Fruit fly (Drosophila melanogaster) whole organism, prepupa: ENCODE data around the gene FASN2.

Source experiments
- Blimp-1 ChIP-seq: fragments of 200-800 bp; sonication (Bioruptor generic); optimal IDR thresholded peaks from 3 replicates; lab custom pipeline; 2017; ENCODE audit warnings: missing biosample characterization, missing genetic modification characterization, mild to moderate bottlenecking, moderate library complexity, missing genetic modification reagents
- CG10631 ChIP-seq: fragments of 200-800 bp; sonication (Bioruptor generic); optimal IDR thresholded peaks from 2 replicates; lab custom pipeline; 2016; ENCODE audit warnings: missing biosample characterization, missing genetic modification characterization
- CG10669 ChIP-seq: fragments of 200-800 bp; sonication (Bioruptor generic); optimal IDR thresholded peaks from 3 replicates; lab custom pipeline; 2018; ENCODE audit warnings: missing biosample characterization, mild to moderate bottlenecking, missing genetic modification characterization, moderate library complexity
- CG11294 ChIP-seq: fragments of 200-800 bp; sonication (Bioruptor generic); IDR thresholded peaks from 2 replicates; pipeline ENCODE4 v1.3.6; 2022; ENCODE audit warnings: missing biosample characterization, missing genetic modification characterization
- CG11902 ChIP-seq: fragments of 200-800 bp; sonication (Bioruptor generic); optimal IDR thresholded peaks from 3 replicates; lab custom pipeline; 2016; ENCODE audit warnings: missing biosample characterization, missing genetic modification characterization
- CG1621 ChIP-seq: fragments of 200-800 bp; sonication (Bioruptor generic); optimal IDR thresholded peaks from 3 replicates; lab custom pipeline; 2018; ENCODE audit warnings: missing biosample characterization, mild to moderate bottlenecking, missing genetic modification characterization
- CG16779 ChIP-seq: fragments of 200-800 bp; sonication (Bioruptor generic); optimal IDR thresholded peaks from 3 replicates; lab custom pipeline; 2017; ENCODE audit warnings: missing biosample characterization, mild to moderate bottlenecking, missing genetic modification characterization
- CG3032 ChIP-seq: fragments of 200-800 bp; optimal IDR thresholded peaks from 2 replicates; lab custom pipeline; 2019; ENCODE audit warnings: missing biosample characterization, mild to moderate bottlenecking, missing genetic modification characterization, moderate library complexity
- CG32006 ChIP-seq: fragments of 200-800 bp; sonication (Bioruptor generic); optimal IDR thresholded peaks from 3 replicates; lab custom pipeline; 2017; ENCODE audit warnings: missing biosample characterization, mild to moderate bottlenecking, missing genetic modification characterization
- CG4318 ChIP-seq: fragments of 200-800 bp; sonication (Bioruptor generic); optimal IDR thresholded peaks from 3 replicates; lab custom pipeline; 2017; ENCODE audit warnings: missing biosample characterization, mild to moderate bottlenecking, missing genetic modification characterization
- CG6163 ChIP-seq: fragments of 200-800 bp; sonication (Bioruptor generic); IDR thresholded peaks from 3 replicates; pipeline ENCODE4 v1.3.6; 2022; ENCODE audit warnings: missing biosample characterization, missing genetic modification characterization
- CG6276 ChIP-seq: fragments of 200-800 bp; sonication (Bioruptor generic); optimal IDR thresholded peaks from 2 replicates; lab custom pipeline; 2017; ENCODE audit warnings: missing biosample characterization, mild to moderate bottlenecking, missing genetic modification characterization
- CG6792 ChIP-seq: fragments of 200-800 bp; sonication (Bioruptor generic); optimal IDR thresholded peaks from 3 replicates; lab custom pipeline; 2016; ENCODE audit warnings: missing biosample characterization, missing genetic modification characterization
- CG6854 ChIP-seq: fragments of 200-800 bp; sonication (Bioruptor generic); optimal IDR thresholded peaks from 2 replicates; lab custom pipeline; 2017; ENCODE audit warnings: missing biosample characterization, mild to moderate bottlenecking, missing genetic modification characterization
- CG7368 ChIP-seq: fragments of 200-800 bp; sonication (Bioruptor generic); optimal IDR thresholded peaks from 3 replicates; lab custom pipeline; 2016; ENCODE audit warnings: missing biosample characterization, missing genetic modification characterization
- CG8119 ChIP-seq: fragments of 200-800 bp; sonication (Bioruptor generic); IDR thresholded peaks from 3 replicates; pipeline ENCODE4 v1.3.6; 2022; ENCODE audit warnings: missing biosample characterization, missing genetic modification characterization
- CG8319 ChIP-seq: fragments of 200-800 bp; sonication (Bioruptor generic); optimal IDR thresholded peaks from 3 replicates; lab custom pipeline; 2016; ENCODE audit warnings: missing biosample characterization, missing genetic modification characterization
- CG8632 ChIP-seq: fragments of 200-800 bp; sonication (Bioruptor generic); optimal IDR thresholded peaks from 3 replicates; lab custom pipeline; 2016; ENCODE audit warnings: missing biosample characterization, missing genetic modification characterization
- Eip78C ChIP-seq: fragments of 200-800 bp; sonication (Bioruptor generic); peaks from one replicate; lab custom pipeline; 2016; ENCODE audit warnings: missing biosample characterization, missing genetic modification characterization
- Eip93F ChIP-seq: fragments of 200-800 bp; sonication (Bioruptor generic); optimal IDR thresholded peaks from 2 replicates; lab custom pipeline; 2016; ENCODE audit warnings: missing biosample characterization, mild to moderate bottlenecking, missing genetic modification characterization
- Ets96B ChIP-seq: fragments of 200-800 bp; optimal IDR thresholded peaks from 2 replicates; lab custom pipeline; 2019; ENCODE audit warnings: missing biosample characterization, mild to moderate bottlenecking, missing genetic modification characterization, moderate library complexity
- Gug ChIP-seq: fragments of 200-800 bp; sonication (Bioruptor generic); IDR thresholded peaks from 2 replicates; pipeline ENCODE4 v1.3.6; 2022; ENCODE audit warnings: missing biosample characterization, missing genetic modification characterization
- Hr39 ChIP-seq: fragments of 200-800 bp; sonication (Bioruptor generic); optimal IDR thresholded peaks from 2 replicates; lab custom pipeline; 2016; ENCODE audit warnings: missing biosample characterization, missing genetic modification characterization
- Hr4 ChIP-seq: fragments of 200-800 bp; sonication (Bioruptor generic); optimal IDR thresholded peaks from 3 replicates; lab custom pipeline; 2016; ENCODE audit warnings: missing biosample characterization, missing genetic modification characterization
- Met ChIP-seq: fragments of 200-800 bp; sonication (Bioruptor generic); optimal IDR thresholded peaks from 3 replicates; lab custom pipeline; 2016; ENCODE audit warnings: missing biosample characterization, missing genetic modification characterization
- OdsH ChIP-seq: fragments of 200-800 bp; sonication (Bioruptor generic); optimal IDR thresholded peaks from 3 replicates; lab custom pipeline; 2016; ENCODE audit warnings: missing biosample characterization, missing genetic modification characterization
- Smox ChIP-seq: fragments of 200-800 bp; sonication (Bioruptor generic); optimal IDR thresholded peaks from 3 replicates; lab custom pipeline; 2016; ENCODE audit warnings: missing biosample characterization, missing genetic modification characterization
- Sox102F ChIP-seq: fragments of 200-800 bp; sonication (Bioruptor generic); optimal IDR thresholded peaks from 2 replicates; lab custom pipeline; 2016; ENCODE audit warnings: missing biosample characterization, mild to moderate bottlenecking, missing genetic modification characterization
- Sox14 ChIP-seq: fragments of 200-800 bp; sonication (Bioruptor generic); optimal IDR thresholded peaks from 3 replicates; lab custom pipeline; 2016; ENCODE audit warnings: missing biosample characterization, missing genetic modification characterization
- Sox15 ChIP-seq: fragments of 200-800 bp; sonication (Bioruptor generic); optimal IDR thresholded peaks from 3 replicates; lab custom pipeline; 2016; ENCODE audit warnings: missing biosample characterization, missing genetic modification characterization
- achi ChIP-seq: fragments of 200-800 bp; sonication (Bioruptor generic); optimal IDR thresholded peaks from 3 replicates; lab custom pipeline; 2016; ENCODE audit warnings: missing biosample characterization, missing genetic modification characterization
- cyc ChIP-seq: fragments of 200-800 bp; sonication (Bioruptor generic); optimal IDR thresholded peaks from 3 replicates; lab custom pipeline; 2016; ENCODE audit warnings: missing biosample characterization, missing genetic modification characterization
- dsx ChIP-seq: fragments of 200-800 bp; optimal IDR thresholded peaks from 3 replicates; lab custom pipeline; 2019; ENCODE audit warnings: missing biosample characterization, mild to moderate bottlenecking, missing genetic modification characterization, moderate library complexity; ENCODE audit not compliant: poor library complexity, severe bottlenecking
- eg ChIP-seq: fragments of 200-800 bp; sonication (Bioruptor generic); IDR thresholded peaks from 3 replicates; pipeline ENCODE4 v1.3.6; 2022; ENCODE audit warnings: missing biosample characterization, missing genetic modification characterization
- fd85E ChIP-seq: fragments of 200-800 bp; sonication (Bioruptor generic); optimal IDR thresholded peaks from 3 replicates; lab custom pipeline; 2016; ENCODE audit warnings: missing biosample characterization, missing genetic modification characterization
- fkh ChIP-seq: fragments of 200-800 bp; sonication (Bioruptor generic); optimal IDR thresholded peaks from 3 replicates; lab custom pipeline; 2017; ENCODE audit warnings: missing biosample characterization, mild to moderate bottlenecking, missing genetic modification characterization, moderate library complexity
- pdm3 ChIP-seq: fragments of 200-800 bp; sonication (Bioruptor generic); optimal IDR thresholded peaks from 3 replicates; lab custom pipeline; 2016; ENCODE audit warnings: missing biosample characterization, missing genetic modification characterization
- salr ChIP-seq, 2 experiments: fragments of 200-800 bp; sonication (Bioruptor generic); optimal IDR thresholded peaks; 3 replicates each; lab custom pipeline; 2016 to 2018; ENCODE audit warnings: missing biosample characterization in 2 of 2, missing genetic modification characterization in 2 of 2, mild to moderate bottlenecking in 1 of 2
- ss ChIP-seq, 2 experiments: fragments of 200-800 bp; sonication (Bioruptor generic); optimal IDR thresholded peaks; 2 replicates in 1 of 2; 3 replicates in 1 of 2; lab custom pipeline; 2017 to 2018; ENCODE audit warnings: mild to moderate bottlenecking in 2 of 2, missing biosample characterization in 2 of 2, missing genetic modification characterization in 2 of 2, moderate library complexity in 1 of 2
- svp ChIP-seq: fragments of 200-800 bp; sonication (Bioruptor generic); peaks from one replicate; lab custom pipeline; 2016; ENCODE audit warnings: missing biosample characterization, missing genetic modification characterization
- topi ChIP-seq: fragments of 200-800 bp; sonication (Bioruptor generic); optimal IDR thresholded peaks from 3 replicates; lab custom pipeline; 2016; ENCODE audit warnings: missing biosample characterization, missing genetic modification characterization
- vri ChIP-seq: fragments of 200-800 bp; sonication (Bioruptor generic); optimal IDR thresholded peaks from 3 replicates; lab custom pipeline; 2016; ENCODE audit warnings: missing biosample characterization, mild to moderate bottlenecking, missing genetic modification characterization

FASN2 gene

dm6 chr2L:3059624-3059919, 15.8 kb downstream of the FASN2 start:
- no peak for TF ChIP-seq CG7368 (GFP tag; lab: Kevin White, UChicago)

dm6 chr2L:3078741-3079140, 35.0 kb downstream of the FASN2 start:
- TF ChIP-seq Hr39 (GFP tag; lab: Kevin White, UChicago) (no peak), eg (GFP tag; lab: Robert Waterston, UW) (no peak), CG8319 (GFP tag; lab: Kevin White, UChicago) (no peak), Smox (GFP tag; lab: Kevin White, UChicago) (no peak), pdm3 (no peak), CG8632 (GFP tag; lab: Kevin White, UChicago) (no peak)

dm6 chr2L:3082895-3083294, 39.1 kb downstream of the FASN2 start:
- TF ChIP-seq Hr4 (no peak), Met (GFP tag; lab: Kevin White, UChicago) (no peak), CG4318 (no peak), salr (GFP tag; optimal IDR thresholded peaks at IDR 0.05; lab: Kevin White, UChicago) (no peak), CG16779 (no peak), cyc (GFP tag; lab: Kevin White, UChicago) (no peak), Eip93F (no peak), Blimp-1 (GFP tag; lab: Kevin White, UChicago) (no peak), CG6792 (GFP tag; lab: Kevin White, UChicago) (no peak), fkh (GFP tag; lab: Kevin White, UChicago) (no peak), CG10669 (GFP tag; lab: Kevin White, UChicago) (no peak)
- TF ChIP-seq, all 60 proteins: peak for 0

dm6 chr2L:3083510-3083909, 39.8 kb downstream of the FASN2 start:
- TF ChIP-seq Hr4 (peak; percentile 41), CG32006 (GFP tag; lab: Kevin White, UChicago) (peak; percentile 34), topi (GFP tag; lab: Kevin White, UChicago) (no peak), Gug (GFP tag; lab: Robert Waterston, UW) (no peak), eg (GFP tag; lab: Robert Waterston, UW) (peak; percentile 29; the same call in 1 of the 3 replicates), CG8119 (GFP tag; lab: Robert Waterston, UW) (peak; percentile 24; the same call in 1 of the 3 replicates), CG6163 (GFP tag; lab: Robert Waterston, UW) (peak; percentile 44; the same call in 1 of the 3 replicates), ss (GFP tag; optimal IDR thresholded peaks at IDR 0.05; lab: Kevin White, UChicago) (no peak), CG10631 (GFP tag; lab: Kevin White, UChicago) (no peak), Blimp-1 (GFP tag; lab: Kevin White, UChicago) (no peak)

dm6 chr2L:3086290-3086876, 42.6 kb downstream of the FASN2 start:
- TF ChIP-seq CG7368 (GFP tag; lab: Kevin White, UChicago) (no peak), Eip78C (GFP tag; lab: Kevin White, UChicago) (peak; percentile 89), fd85E (no peak), CG11902 (GFP tag; lab: Kevin White, UChicago) (no peak), CG8632 (GFP tag; lab: Kevin White, UChicago) (no peak), dsx (GFP tag; lab: Kevin White, UChicago) (no peak), CG6854 (GFP tag; lab: Kevin White, UChicago) (no peak), eg (GFP tag; lab: Robert Waterston, UW) (peak; percentile 87), pdm3 (peak; percentile 58), CG11294 (peak; percentile 72), cyc (GFP tag; lab: Kevin White, UChicago) (peak; percentile 10), CG6276 (GFP tag; lab: Kevin White, UChicago) (peak; percentile 56), vri (GFP tag; lab: Kevin White, UChicago) (no peak), achi (GFP tag; lab: Kevin White, UChicago) (peak; percentile 59), ss (GFP tag; optimal IDR thresholded peaks at IDR 0.05; lab: Kevin White, UChicago) (no peak), Ets96B (no peak), OdsH (GFP tag; lab: Kevin White, UChicago) (peak; percentile 64), Smox (GFP tag; lab: Kevin White, UChicago) (peak; percentile 38), CG32006 (GFP tag; lab: Kevin White, UChicago) (peak; percentile 75), CG3032 (tag; lab: Kevin White, UChicago) (peak; percentile 36), Sox102F (GFP tag; lab: Kevin White, UChicago) (peak; percentile 19), Sox15 (GFP tag; lab: Kevin White, UChicago) (no peak), CG6163 (GFP tag; lab: Robert Waterston, UW) (peak; percentile 69), CG16779 (peak; percentile 4), svp (GFP tag; lab: Kevin White, UChicago) (peak; percentile 82), CG8319 (GFP tag; lab: Kevin White, UChicago) (peak; percentile 2), CG10631 (GFP tag; lab: Kevin White, UChicago) (peak; percentile 43), Sox14 (GFP tag; lab: Kevin White, UChicago) (peak; percentile 45), CG1621 (tag; lab: Kevin White, UChicago) (no peak), CG6792 (GFP tag; lab: Kevin White, UChicago) (peak; percentile 47)
